Fruit fly (Drosophila melanogaster): ENCODE data around the gene CG4210.

Gene CG4210

dm6 chr3R:15213362-15213989, at the start of gene CG4210, which contains the start of gene CG6654:
Gene CG4210 (plus strand): TSS chr3R:15213974.
Gene CG6654 (minus strand): TSS chr3R:15213658.
- TF ChIP-seq CG17801 (GFP tag; optimal IDR thresholded peaks at IDR 0.05; ENCODE audit: partially characterized antibody): peak; percentile 70

- TF ChIP-seq CG17801 (GFP tag; optimal IDR thresholded peaks at IDR 0.05; ENCODE audit: partially characterized antibody): no peak
These were observed 36.5 kb upstream of the CG4210 start for dm6 chr3R:15177230-15177629.

dm6 chr3R:15181467-15181866, 32.3 kb upstream of the CG4210 start, which contains the start of gene Mf:
Gene Mf (minus strand): TSS chr3R:15181510.
- TF ChIP-seq CG17801 (GFP tag; optimal IDR thresholded peaks at IDR 0.05; ENCODE audit: partially characterized antibody): no peak

- peak; percentile 44 for TF ChIP-seq CG17801 (GFP tag; optimal IDR thresholded peaks at IDR 0.05; ENCODE audit: partially characterized antibody)
These were observed 17.4 kb upstream of the CG4210 start, which contains the start of the genes Kpc1 and CG42542 for dm6 chr3R:15196134-15197034. Gene Kpc1 (minus strand): TSS chr3R:15196210. Gene CG42542 (plus strand): TSS chr3R:15196598.

- TF ChIP-seq CG17801 (GFP tag; optimal IDR thresholded peaks at IDR 0.05; ENCODE audit: partially characterized antibody): no peak
These were observed 16.4 kb upstream of the CG4210 start for dm6 chr3R:15197373-15197772.

dm6 chr3R:15198052-15198793, 15.6 kb upstream of the CG4210 start:
- TF ChIP-seq CG17801 (GFP tag; optimal IDR thresholded peaks at IDR 0.05; ENCODE audit: partially characterized antibody): peak; percentile 13

- TF ChIP-seq CG17801 (GFP tag; optimal IDR thresholded peaks at IDR 0.05; ENCODE audit: partially characterized antibody): no peak
These were observed 8.6 kb upstream of the CG4210 start for dm6 chr3R:15205223-15205622.

- peak; percentile 1 for TF ChIP-seq CG17801 (GFP tag; optimal IDR thresholded peaks at IDR 0.05; ENCODE audit: partially characterized antibody)
These were observed 7.5 kb upstream of the CG4210 start, which contains the start of gene Spn88Ea for dm6 chr3R:15206273-15206672. Gene Spn88Ea (minus strand): TSS chr3R:15206447.

- peak; percentile 12 for TF ChIP-seq CG17801 (GFP tag; optimal IDR thresholded peaks at IDR 0.05; ENCODE audit: partially characterized antibody)
These were observed 4.9 kb upstream of the CG4210 start, which contains the start of the genes Spn88Eb and Mau2 for dm6 chr3R:15208712-15209499. Gene Spn88Eb (minus strand): TSS chr3R:15208762. Gene Mau2 (plus strand): TSS chr3R:15209204.

dm6 chr3R:15218824-15219576, 5.2 kb downstream of the CG4210 start, which contains the start of the genes SIDL and CG12241:
Gene SIDL (minus strand): TSS chr3R:15218874.
Gene CG12241 (plus strand): TSS chr3R:15219256.
- peak; percentile 76 for TF ChIP-seq CG17801 (GFP tag; optimal IDR thresholded peaks at IDR 0.05; ENCODE audit: partially characterized antibody)

- no peak for TF ChIP-seq CG17801 (GFP tag; optimal IDR thresholded peaks at IDR 0.05; ENCODE audit: partially characterized antibody)
These were observed 9.2 kb downstream of the CG4210 start, which contains the start of gene Polr2G for dm6 chr3R:15222973-15223372. Gene Polr2G (minus strand): TSS chr3R:15223180.

- TF ChIP-seq CG17801 (GFP tag; optimal IDR thresholded peaks at IDR 0.05; ENCODE audit: partially characterized antibody): peak; percentile 40
These were observed 11.5 kb downstream of the CG4210 start, which contains the start of the genes CG31344 and Caf1-55 for dm6 chr3R:15225279-15225730. Gene CG31344 (minus strand): TSS chr3R:15225329. Gene Caf1-55 (plus strand): TSS chr3R:15225576.

dm6 chr3R:15229329-15229876, 15.6 kb downstream of the CG4210 start, which contains the start of the genes Art3 and mRpS10:
Gene Art3 (minus strand): TSS chr3R:15229408.
Gene mRpS10 (plus strand): TSS chr3R:15229665.
- peak; percentile 100 for TF ChIP-seq CG17801 (GFP tag; optimal IDR thresholded peaks at IDR 0.05; ENCODE audit: partially characterized antibody)
